Worm (Caenorhabditis elegans): ENCODE measurements around the gene sre-35.

- TF ChIP-seq lsy-2 (tag; optimal IDR thresholded peaks at IDR 0.05) = no peak
- no peak for TF ChIP-seq zag-1 (tag; optimal IDR thresholded peaks at IDR 0.05)
- no peak for TF ChIP-seq attf-4 (tag; optimal IDR thresholded peaks at IDR 0.05)
- no peak for TF ChIP-seq ztf-11 (tag; optimal IDR thresholded peaks at IDR 0.05)
- no peak for TF ChIP-seq skn-1 (tag; optimal IDR thresholded peaks at IDR 0.05)
- TF ChIP-seq hlh-30 (tag; optimal IDR thresholded peaks at IDR 0.05; ENCODE audit: insufficient read depth) = no peak
- no peak for TF ChIP-seq gei-8 (GFP tag; optimal IDR thresholded peaks at IDR 0.05)
Measured at ce11 chrII:12482622-12483021, 30.0 kb upstream of the sre-35 start, which contains the start of gene fbxb-102.

Data from whole organism, L4 larva.